Fruit fly (Drosophila melanogaster): ENCODE results near the gene TyrRS.

- TF ChIP-seq GATAd (GFP tag; optimal IDR thresholded peaks at IDR 0.05) = no peak
- no peak for TF ChIP-seq Abd-B (GFP tag; optimal IDR thresholded peaks at IDR 0.05)
- TF ChIP-seq CrebA (GFP tag; optimal IDR thresholded peaks at IDR 0.05; ENCODE audit: borderline replicate concordance) = no peak
- TF ChIP-seq lola (GFP tag; optimal IDR thresholded peaks at IDR 0.05) = no peak
- no peak for TF ChIP-seq Vsx2 (GFP tag; optimal IDR thresholded peaks at IDR 0.05; ENCODE audit: partially characterized antibody)
- no peak for TF ChIP-seq fru (GFP tag; optimal IDR thresholded peaks at IDR 0.05)
- no peak for TF ChIP-seq Myc (optimal IDR thresholded peaks at IDR 0.05)
- no peak for TF ChIP-seq Dif (GFP tag; optimal IDR thresholded peaks at IDR 0.05; ENCODE audit: partially characterized antibody)
These were observed 16.8 kb downstream of the TyrRS start for dm6 chr3L:16402253-16402652.

Measured in whole organism, wandering third instar larva.